Worm (Caenorhabditis elegans): ENCODE data around the gene sir-2.2.
A peak's percentile ranks its signal among the peaks of the same experiment; 100 is the strongest.

The sir-2.2 gene

ce11 chrX:13337728-13338127 is 9.9 kb downstream of the sir-2.2 start, which contains the start of gene ptr-24:
Gene ptr-24 (plus strand): TSS chrX:13338028.
- TF ChIP-seq ztf-11 (tag; optimal IDR thresholded peaks at IDR 0.05) (no peak), nhr-129 (tag; optimal IDR thresholded peaks at IDR 0.05) (no peak), skn-1 (tag; optimal IDR thresholded peaks at IDR 0.05) (no peak), egl-27 (tag; optimal IDR thresholded peaks at IDR 0.05) (no peak)

- TF ChIP-seq crh-2 (tag; optimal IDR thresholded peaks at IDR 0.05) (no peak), fos-1 (tag; optimal IDR thresholded peaks at IDR 0.05) (peak; percentile 28)
Measured at ce11 chrX:13339029-13339626, 11.3 kb downstream of the sir-2.2 start.

- TF ChIP-seq lin-11 (tag; optimal IDR thresholded peaks at IDR 0.05) (no peak), sem-4 (tag; optimal IDR thresholded peaks at IDR 0.05) (peak; percentile 29), C34F6.9 (tag; optimal IDR thresholded peaks at IDR 0.05) (peak; percentile 35), nhr-129 (tag; optimal IDR thresholded peaks at IDR 0.05) (peak; percentile 69), lsy-2 (tag; optimal IDR thresholded peaks at IDR 0.05) (peak in 1 of 2 experiments; percentile 45), mdl-1 (tag; optimal IDR thresholded peaks at IDR 0.05) (no peak), sma-9 (GFP tag; optimal IDR thresholded peaks at IDR 0.05) (peak; percentile 77), sma-9 (tag; optimal IDR thresholded peaks at IDR 0.05) (no peak), F13H6.1 (tag; optimal IDR thresholded peaks at IDR 0.05) (peak; percentile 73)
Measured at ce11 chrX:13340970-13341369, 13.1 kb downstream of the sir-2.2 start.

- TF ChIP-seq zag-1 (tag; optimal IDR thresholded peaks at IDR 0.05) (no peak), fos-1 (tag; optimal IDR thresholded peaks at IDR 0.05) (peak; percentile 27)
Measured at ce11 chrX:13341853-13342252, 14.0 kb downstream of the sir-2.2 start.

- TF ChIP-seq ztf-11 (tag; optimal IDR thresholded peaks at IDR 0.05) (no peak), ceh-16 (tag; optimal IDR thresholded peaks at IDR 0.05) (no peak), sma-9 (GFP tag; optimal IDR thresholded peaks at IDR 0.05) (peak; percentile 8), sma-9 (tag; optimal IDR thresholded peaks at IDR 0.05) (no peak)
Measured at ce11 chrX:13347251-13347650, 19.4 kb downstream of the sir-2.2 start.

ce11 chrX:13348417-13348816 is 20.6 kb downstream of the sir-2.2 start:
- TF ChIP-seq gmeb-1 (tag; optimal IDR thresholded peaks at IDR 0.05) (peak; percentile 51), ceh-16 (tag; optimal IDR thresholded peaks at IDR 0.05) (no peak), ztf-11 (tag; optimal IDR thresholded peaks at IDR 0.05) (no peak), skn-1 (tag; optimal IDR thresholded peaks at IDR 0.05) (peak; percentile 26), alr-1 (tag; optimal IDR thresholded peaks at IDR 0.05) (no peak), sma-9 (GFP tag; optimal IDR thresholded peaks at IDR 0.05) (peak; percentile 95), sma-9 (tag; optimal IDR thresholded peaks at IDR 0.05) (no peak), elt-1 (tag; optimal IDR thresholded peaks at IDR 0.05) (no peak), crh-2 (tag; optimal IDR thresholded peaks at IDR 0.05) (peak; percentile 93), mdl-1 (tag; optimal IDR thresholded peaks at IDR 0.05) (peak in 1 of 2 experiments; percentile 39), nhr-21 (tag; optimal IDR thresholded peaks at IDR 0.05) (peak; percentile 94), fos-1 (tag; optimal IDR thresholded peaks at IDR 0.05) (peak; percentile 33), lsy-2 (tag; optimal IDR thresholded peaks at IDR 0.05) (peak in 1 of 2 experiments; percentile 73), F13H6.1 (tag; optimal IDR thresholded peaks at IDR 0.05) (peak; percentile 46), blmp-1 (tag; optimal IDR thresholded peaks at IDR 0.05; ENCODE audit: insufficient read depth) (peak; percentile 72), egl-27 (tag; optimal IDR thresholded peaks at IDR 0.05) (no peak), nhr-129 (tag; optimal IDR thresholded peaks at IDR 0.05) (peak; percentile 96), aly-2 (tag; optimal IDR thresholded peaks at IDR 0.05) (no peak), nhr-6 (tag; optimal IDR thresholded peaks at IDR 0.05) (peak; percentile 79), ztf-4 (tag; optimal IDR thresholded peaks at IDR 0.05) (peak; percentile 32), sma-3 (GFP tag; optimal IDR thresholded peaks at IDR 0.05) (peak; percentile 86), C34F6.9 (tag; optimal IDR thresholded peaks at IDR 0.05) (peak; percentile 55)

- TF ChIP-seq mdl-1 (tag; optimal IDR thresholded peaks at IDR 0.05) (no peak), ztf-1 (GFP tag; conservative IDR thresholded peaks at IDR 0.05) (0 out of 2 replicates have a peak, but pooled peaks have one; percentile 28), lin-11 (tag; optimal IDR thresholded peaks at IDR 0.05) (no peak), nhr-21 (tag; optimal IDR thresholded peaks at IDR 0.05) (peak; percentile 84), aly-2 (tag; optimal IDR thresholded peaks at IDR 0.05) (no peak), sma-3 (GFP tag; optimal IDR thresholded peaks at IDR 0.05) (peak; percentile 73), ztf-11 (tag; optimal IDR thresholded peaks at IDR 0.05) (no peak), nhr-11 (tag; optimal IDR thresholded peaks at IDR 0.05) (peak; percentile 63), ZK546.5 (tag; optimal IDR thresholded peaks at IDR 0.05) (no peak), mab-5 (tag; optimal IDR thresholded peaks at IDR 0.05) (no peak), nhr-77 (tag; optimal IDR thresholded peaks at IDR 0.05) (no peak), nhr-10 (tag; optimal IDR thresholded peaks at IDR 0.05) (no peak), crh-2 (tag; optimal IDR thresholded peaks at IDR 0.05) (peak; percentile 72), F13H6.1 (tag; optimal IDR thresholded peaks at IDR 0.05) (peak; percentile 37), sem-4 (tag; optimal IDR thresholded peaks at IDR 0.05) (peak; percentile 21), sma-9 (GFP tag; optimal IDR thresholded peaks at IDR 0.05) (peak; percentile 52), sma-9 (tag; optimal IDR thresholded peaks at IDR 0.05) (no peak), ceh-82 (tag; optimal IDR thresholded peaks at IDR 0.05) (no peak), unc-55 (GFP tag; optimal IDR thresholded peaks at IDR 0.05) (no peak), C34F6.9 (tag; optimal IDR thresholded peaks at IDR 0.05) (no peak), elt-1 (tag; optimal IDR thresholded peaks at IDR 0.05) (no peak), elt-3 (tag; optimal IDR thresholded peaks at IDR 0.05) (no peak), dmd-4 (tag; optimal IDR thresholded peaks at IDR 0.05) (no peak)
Measured at ce11 chrX:13349230-13350122, 21.6 kb downstream of the sir-2.2 start.
